Worm (Caenorhabditis elegans) whole organism, L3 larva: ENCODE data around the gene ZK250.14.
"Not testable (repeated sequence)": the region's sequence is repeated elsewhere in the genome, so short reads cannot be mapped to it uniquely, and the experiment has no call there.

Experiments used
- aly-2 ChIP-seq: fragments of 150-350 bp; optimal IDR thresholded peaks from 2 replicates; lab custom pipeline; 2014; ENCODE audit warnings: missing biosample characterization, missing genetic modification characterization
- ama-1 ChIP-seq: fragments of 150-350 bp; optimal IDR thresholded peaks from 2 replicates; lab custom pipeline; 2018
- ceh-16 ChIP-seq: sonication (generic microtip); optimal IDR thresholded peaks from 2 replicates; lab custom pipeline; 2017; ENCODE audit warnings: missing biosample characterization, missing genetic modification characterization
- ceh-28 ChIP-seq: fragments of 150-350 bp; optimal IDR thresholded peaks from 2 replicates; lab custom pipeline; 2014; ENCODE audit warnings: missing biosample characterization, missing genetic modification reagents, missing genetic modification characterization
- ceh-9 ChIP-seq: sonication (generic microtip); optimal IDR thresholded peaks from 2 replicates; lab custom pipeline; 2018; ENCODE audit warnings: missing biosample characterization, missing genetic modification characterization
- daf-12 ChIP-seq: fragments of 150-350 bp; optimal IDR thresholded peaks from 2 replicates; lab custom pipeline; 2014; ENCODE audit warnings: missing biosample characterization, missing genetic modification reagents, missing genetic modification characterization
- egl-27 ChIP-seq: sonication (generic microtip); optimal IDR thresholded peaks from 4 replicates; lab custom pipeline; 2017; ENCODE audit warnings: missing biosample characterization, missing genetic modification reagents, missing genetic modification characterization
- egl-5 ChIP-seq: fragments of 150-350 bp; optimal IDR thresholded peaks from 2 replicates; lab custom pipeline; 2017; ENCODE audit warnings: missing biosample characterization, missing genetic modification reagents, missing genetic modification characterization, inconsistent platforms
- elt-2 ChIP-seq: sonication (generic microtip); optimal IDR thresholded peaks from 2 replicates; lab custom pipeline; 2016; ENCODE audit warnings: missing genetic modification reagents, mild to moderate bottlenecking, missing genetic modification characterization, missing compliant biosample characterization
- elt-3 ChIP-seq, 3 experiments: fragments of 150-350 bp in 1 of 3; sonication (generic microtip) in 2 of 3; optimal IDR thresholded peaks; 2 replicates in 2 of 3; 4 replicates in 1 of 3; lab custom pipeline; 2014 to 2017; ENCODE audit warnings: missing biosample characterization in 3 of 3, missing genetic modification characterization in 3 of 3
- eor-1 ChIP-seq, 2 experiments: fragments of 150-350 bp; optimal IDR thresholded peaks; 2 replicates each; lab custom pipeline; 2014 to 2018; ENCODE audit warnings: missing biosample characterization in 2 of 2, missing genetic modification characterization in 2 of 2
- fkh-10 ChIP-seq: sonication (generic microtip); optimal IDR thresholded peaks from 2 replicates; lab custom pipeline; 2017; ENCODE audit warnings: missing biosample characterization, missing genetic modification reagents, missing genetic modification characterization
- fkh-2 ChIP-seq: fragments of 150-350 bp; optimal IDR thresholded peaks from 2 replicates; lab custom pipeline; 2014; ENCODE audit warnings: missing biosample characterization, missing genetic modification reagents, missing genetic modification characterization
- fos-1 ChIP-seq: fragments of 150-350 bp; optimal IDR thresholded peaks from 2 replicates; lab custom pipeline; 2014; ENCODE audit warnings: missing biosample characterization, missing genetic modification characterization
- jun-1 ChIP-seq: fragments of 150-350 bp; optimal IDR thresholded peaks from 2 replicates; lab custom pipeline; 2014; ENCODE audit warnings: missing biosample characterization, missing genetic modification reagents, missing genetic modification characterization
- lin-15B ChIP-seq: fragments of 150-350 bp; optimal IDR thresholded peaks from 2 replicates; lab custom pipeline; 2014; ENCODE audit warnings: missing biosample characterization, missing genetic modification characterization
- mdl-1 ChIP-seq: fragments of 150-350 bp; optimal IDR thresholded peaks from 2 replicates; lab custom pipeline; 2014; ENCODE audit warnings: missing biosample characterization, missing genetic modification characterization
- nfya-1 ChIP-seq: sonication (generic microtip); optimal IDR thresholded peaks from 2 replicates; lab custom pipeline; 2017; ENCODE audit warnings: missing genetic modification characterization, mild to moderate bottlenecking, missing compliant biosample characterization, antibody characterized with exemption, moderate library complexity; ENCODE audit not compliant: insufficient read depth
- nhr-11 ChIP-seq: fragments of 150-350 bp; optimal IDR thresholded peaks from 2 replicates; lab custom pipeline; 2014; ENCODE audit warnings: missing biosample characterization, missing genetic modification characterization
- nhr-12 ChIP-seq: fragments of 150-350 bp; optimal IDR thresholded peaks from 2 replicates; lab custom pipeline; 2014; ENCODE audit warnings: missing biosample characterization, missing genetic modification characterization
- nhr-23 ChIP-seq: fragments of 150-350 bp; optimal IDR thresholded peaks from 2 replicates; lab custom pipeline; 2014; ENCODE audit warnings: missing biosample characterization, missing genetic modification reagents, missing genetic modification characterization
- nhr-237 ChIP-seq: fragments of 150-350 bp; optimal IDR thresholded peaks from 2 replicates; lab custom pipeline; 2014; ENCODE audit warnings: missing biosample characterization, missing genetic modification characterization
- nhr-43 ChIP-seq: sonication (generic microtip); optimal IDR thresholded peaks from 2 replicates; lab custom pipeline; 2016; ENCODE audit warnings: mild to moderate bottlenecking, missing genetic modification characterization, missing compliant biosample characterization; ENCODE audit not compliant: poor library complexity, severe bottlenecking
- nhr-67 ChIP-seq: fragments of 150-350 bp; optimal IDR thresholded peaks from 2 replicates; lab custom pipeline; 2014; ENCODE audit warnings: missing biosample characterization, missing genetic modification characterization
- nhr-77 ChIP-seq: fragments of 150-350 bp; optimal IDR thresholded peaks from 2 replicates; lab custom pipeline; 2014; ENCODE audit warnings: missing biosample characterization, missing genetic modification characterization
- pha-4 ChIP-seq: fragments of 150-350 bp; optimal IDR thresholded peaks from 2 replicates; lab custom pipeline; 2014; ENCODE audit warnings: missing biosample characterization, missing genetic modification reagents, missing genetic modification characterization
- pqm-1 ChIP-seq: fragments of 150-350 bp; optimal IDR thresholded peaks from 2 replicates; lab custom pipeline; 2017; ENCODE audit warnings: missing biosample characterization, missing genetic modification characterization, inconsistent platforms
- skn-1 ChIP-seq: fragments of 150-350 bp; optimal IDR thresholded peaks from 2 replicates; lab custom pipeline; 2014; ENCODE audit warnings: missing biosample characterization, missing genetic modification characterization
- snpc-4 ChIP-seq: fragments of 150-350 bp; optimal IDR thresholded peaks from 2 replicates; lab custom pipeline; 2014; ENCODE audit warnings: missing biosample characterization, missing genetic modification characterization
- tbx-2 ChIP-seq: sonication (generic microtip); optimal IDR thresholded peaks from 2 replicates; lab custom pipeline; 2016; ENCODE audit warnings: mild to moderate bottlenecking, missing genetic modification characterization, missing compliant biosample characterization
- ztf-11 ChIP-seq: fragments of 150-350 bp; optimal IDR thresholded peaks from 2 replicates; lab custom pipeline; 2014; ENCODE audit warnings: missing biosample characterization, missing genetic modification characterization

ZK250.14 gene

ce11 chrII:1945093-1945492, at the start of gene ZK250.14:
Gene ZK250.14 (minus strand): TSS chrII:1945193.
- TF ChIP-seq eor-1 (tag; optimal IDR thresholded peaks at IDR 0.05; lab: Kevin White, UChicago) (no peak), fkh-10 (GFP tag; lab: Kevin White, UChicago) (no peak)

ce11 chrII:1993738-1994137, 48.7 kb upstream of the ZK250.14 start, which contains the start of gene math-21:
Gene math-21 (plus strand): TSS chrII:1994038.
- TF ChIP-seq nhr-23 (tag; lab: Kevin White, UChicago), result no peak

- peak; percentile 22 for TF ChIP-seq elt-2 (tag; lab: Kevin White, UChicago)
- no peak for TF ChIP-seq eor-1 (tag; optimal IDR thresholded peaks at IDR 0.05; lab: Kevin White, UChicago)
- TF ChIP-seq nhr-11, result no peak
- no peak for TF ChIP-seq nhr-237 (tag; lab: Kevin White, UChicago)
These were observed 44.0 kb upstream of the ZK250.14 start, which contains the start of gene math-44 for ce11 chrII:1989010-1989409. Gene math-44 (plus strand): TSS chrII:1989310.

ce11 chrII:1986979-1987378, 42.0 kb upstream of the ZK250.14 start, which contains the start of gene Y16E11A.4:
Gene Y16E11A.4 (plus strand): TSS chrII:1987279.
- no peak for TF ChIP-seq snpc-4
- peak; percentile 26 for TF ChIP-seq elt-2 (tag; lab: Kevin White, UChicago)

- TF ChIP-seq ceh-28, egl-5, nhr-23 (tag; lab: Kevin White, UChicago): not testable (repeated sequence)
These were observed 10.6 kb upstream of the ZK250.14 start, which contains the start of gene math-49 for ce11 chrII:1955568-1955967. Gene math-49 (minus strand): TSS chrII:1955668.

ce11 chrII:1949119-1949518, 4.1 kb upstream of the ZK250.14 start:
- no peak for TF ChIP-seq nhr-43 (tag; lab: Kevin White, UChicago)
- no peak for TF ChIP-seq nhr-11
- TF ChIP-seq fkh-2 (tag; lab: Kevin White, UChicago), result no peak
- TF ChIP-seq jun-1, result peak; percentile 68
- peak; percentile 81 for TF ChIP-seq pqm-1 (tag; lab: Kevin White, UChicago)
- no peak for TF ChIP-seq ceh-9 (tag; lab: Kevin White, UChicago)
- TF ChIP-seq daf-12 (tag; lab: Kevin White, UChicago), result no peak
- no peak for TF ChIP-seq nfya-1 (tag; lab: Kevin White, UChicago)
- no peak for TF ChIP-seq lin-15B (tag; lab: Kevin White, UChicago)
- no peak for TF ChIP-seq fkh-10 (GFP tag; lab: Kevin White, UChicago)
- TF ChIP-seq mdl-1 (tag; lab: Kevin White, UChicago), result no peak
- TF ChIP-seq snpc-4, result no peak
- peak in 1 of 3 experiments; percentile 28 for TF ChIP-seq elt-3 (tag; optimal IDR thresholded peaks at IDR 0.05; lab: Kevin White, UChicago)
- TF ChIP-seq elt-2 (tag; lab: Kevin White, UChicago), result peak; percentile 99
- no peak for TF ChIP-seq pha-4 (tag; lab: Kevin White, UChicago)
- TF ChIP-seq skn-1 (tag; lab: Kevin White, UChicago), result no peak

ce11 chrII:1948393-1948792, 3.4 kb upstream of the ZK250.14 start, which contains the start of gene ZK250.2:
Gene ZK250.2 (plus strand): TSS chrII:1948693.
- not testable (repeated sequence) for TF ChIP-seq nhr-43, nhr-77, ceh-16 (tag; lab: Kevin White, UChicago)
- TF ChIP-seq, all 47 proteins: peak for 0; not testable (repeated sequence) for 47

- no peak for TF ChIP-seq fkh-10 (GFP tag; lab: Kevin White, UChicago)
- TF ChIP-seq fos-1, result no peak
- TF ChIP-seq fkh-2 (tag; lab: Kevin White, UChicago), result no peak
- TF ChIP-seq nhr-23 (tag; lab: Kevin White, UChicago), result no peak
- TF ChIP-seq ceh-16 (tag; lab: Kevin White, UChicago), result no peak
- no peak for TF ChIP-seq ama-1
- TF ChIP-seq ztf-11 (tag; lab: Kevin White, UChicago), result no peak
- TF ChIP-seq tbx-2 (tag; lab: Kevin White, UChicago), result no peak
- TF ChIP-seq aly-2 (tag; lab: Kevin White, UChicago), result no peak
- no peak for TF ChIP-seq egl-27 (tag; lab: Kevin White, UChicago)
- TF ChIP-seq mdl-1 (tag; lab: Kevin White, UChicago), result no peak
- no peak for TF ChIP-seq nhr-12
- no peak for TF ChIP-seq nhr-67 (tag; lab: Kevin White, UChicago)
- TF ChIP-seq pha-4 (tag; lab: Kevin White, UChicago), result no peak
- TF ChIP-seq, all 47 proteins: peak for 0
These were observed 1.4 kb upstream of the ZK250.14 start, which contains the start of gene math-48 for ce11 chrII:1946427-1946826. Gene math-48 (minus strand): TSS chrII:1946527.
